Fruit fly (Drosophila melanogaster) whole organism, wandering third instar larva: ENCODE results near the gene Rab9Db.

Experiments
- Hr78 ChIP-seq: fragments of >200 bp; optimal IDR thresholded peaks from 2 replicates; lab custom pipeline; 2017; ENCODE audit warnings: missing biosample characterization, missing genetic modification characterization
- Myc ChIP-seq: fragments of >200 bp; optimal IDR thresholded peaks from 2 replicates; lab custom pipeline; 2017
- N ChIP-seq: fragments of >200 bp; optimal IDR thresholded peaks from 2 replicates; lab custom pipeline; 2018; ENCODE audit warnings: missing biosample characterization, missing external identifiers, missing genetic modification characterization
- Rel ChIP-seq, 2 experiments: fragments of 200-800 bp; sonication (Bioruptor generic) in 1 of 2; optimal IDR thresholded peaks; 2 replicates in 1 of 2; 3 replicates in 1 of 2; lab custom pipeline; 2016 to 2019; ENCODE audit warnings: mild to moderate bottlenecking in 2 of 2, missing biosample characterization in 2 of 2, missing genetic modification characterization in 2 of 2, moderate library complexity in 1 of 2
- dmrt93B ChIP-seq: fragments of 200-800 bp; sonication (Bioruptor generic); optimal IDR thresholded peaks from 2 replicates; lab custom pipeline; 2018; ENCODE audit warnings: missing biosample characterization, mild to moderate bottlenecking, missing genetic modification characterization
- foxo ChIP-seq, 2 experiments: fragments of 200-800 bp; sonication (Bioruptor generic); optimal IDR thresholded peaks; 2 replicates in 1 of 2; 3 replicates in 1 of 2; lab custom pipeline; 2016 to 2017; ENCODE audit warnings: missing biosample characterization in 2 of 2, missing genetic modification characterization in 2 of 2
- h ChIP-seq: fragments of 200-800 bp; sonication (Bioruptor generic); optimal IDR thresholded peaks from 3 replicates; lab custom pipeline; 2016; ENCODE audit warnings: missing biosample characterization, mild to moderate bottlenecking, missing genetic modification characterization
- lola ChIP-seq: fragments of >200 bp; optimal IDR thresholded peaks from 2 replicates; lab custom pipeline; 2017; ENCODE audit warnings: missing biosample characterization, missing genetic modification characterization
- rgr ChIP-seq: fragments of 200-800 bp; sonication (Bioruptor generic); optimal IDR thresholded peaks from 3 replicates; lab custom pipeline; 2016; ENCODE audit warnings: missing biosample characterization, mild to moderate bottlenecking, missing genetic modification characterization
- usp ChIP-seq: fragments of >200 bp; optimal IDR thresholded peaks from 2 replicates; lab custom pipeline; 2017; ENCODE audit warnings: missing biosample characterization, missing genetic modification characterization

DNA sequence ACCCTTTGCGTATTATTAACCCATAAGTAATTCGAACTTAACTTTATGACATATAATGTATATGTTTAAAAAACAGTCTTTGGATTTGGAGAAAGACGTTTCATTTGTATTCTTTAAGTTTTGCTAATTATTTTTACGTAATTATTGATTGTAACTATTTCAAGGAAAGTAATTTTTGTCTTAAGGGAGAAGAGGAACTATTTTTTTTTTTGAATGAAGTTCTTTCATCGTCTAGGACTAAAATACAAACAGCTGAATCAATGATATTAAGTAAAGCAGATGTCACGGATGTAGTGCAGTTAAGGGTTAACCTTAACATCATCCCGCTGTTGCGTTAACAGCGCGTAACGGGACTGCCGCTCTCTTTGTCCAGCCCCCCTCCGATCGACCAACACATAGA lies 5.8 kb upstream of the Rab9Db start:
- TF ChIP-seq h (GFP tag; lab: Kevin White, UChicago) (peak; percentile 58), Rel (GFP tag; optimal IDR thresholded peaks at IDR 0.05; lab: Kevin White, UChicago) (no peak), Rel (tag; optimal IDR thresholded peaks at IDR 0.05; lab: Kevin White, UChicago) (no peak), usp (GFP tag; lab: Kevin White, UChicago) (no peak), lola (no peak), Myc (lab: Kevin White, UChicago) (no peak), foxo (GFP tag; optimal IDR thresholded peaks at IDR 0.05; lab: Kevin White, UChicago) (peak in 1 of 2 experiments; percentile 62), N (GFP tag; lab: Kevin White, UChicago) (no peak), dmrt93B (GFP tag; lab: Kevin White, UChicago) (peak; percentile 12), rgr (GFP tag; lab: Kevin White, UChicago) (peak; percentile 27), Hr78 (GFP tag; lab: Kevin White, UChicago) (no peak)
